Fruit fly (Drosophila melanogaster) whole organism, embryonic: ENCODE data around the gene Antdh.
A peak's percentile ranks its signal among the peaks of the same experiment; 100 is the strongest.

ENCODE experiments used
- Ada2b ChIP-seq: fragments of 200-800 bp; sonication (Bioruptor generic); IDR thresholded peaks from 2 replicates; pipeline ENCODE4 v1.3.6; 2022; ENCODE audit warnings: missing biosample characterization, missing genetic modification characterization
- BtbVII ChIP-seq: fragments of 200-800 bp; sonication (Bioruptor generic); optimal IDR thresholded peaks from 3 replicates; lab custom pipeline; 2017; ENCODE audit warnings: missing biosample characterization, mild to moderate bottlenecking, missing genetic modification characterization
- CG1024 ChIP-seq: fragments of 200-800 bp; sonication (Bioruptor generic); IDR thresholded peaks from 2 replicates; pipeline ENCODE4 v1.3.6; 2022; ENCODE audit warnings: missing biosample characterization, missing genetic modification characterization
- CG10959 ChIP-seq: fragments of 200-800 bp; sonication (Bioruptor generic); IDR thresholded peaks from 2 replicates; pipeline ENCODE4 v1.3.6; 2022; ENCODE audit warnings: missing biosample characterization, missing genetic modification characterization
- CG1233 ChIP-seq: fragments of 200-800 bp; sonication (Bioruptor generic); optimal IDR thresholded peaks from 4 replicates; lab custom pipeline; 2018; ENCODE audit warnings: missing biosample characterization, mild to moderate bottlenecking, missing genetic modification characterization
- CG12659 ChIP-seq: fragments of 200-800 bp; sonication (Bioruptor generic); optimal IDR thresholded peaks from 3 replicates; lab custom pipeline; 2017; ENCODE audit warnings: mild to moderate bottlenecking, missing biosample characterization, missing genetic modification reagents, missing genetic modification characterization
- CG14014 ChIP-seq: fragments of 200-800 bp; sonication (Bioruptor generic); IDR thresholded peaks from 2 replicates; pipeline ENCODE4 v1.3.6; 2022; ENCODE audit warnings: missing biosample characterization, missing genetic modification characterization
- CG14860 ChIP-seq: fragments of 200-800 bp; sonication (Bioruptor generic); IDR thresholded peaks from 3 replicates; pipeline ENCODE4 v1.3.6; 2022; ENCODE audit warnings: missing biosample characterization, missing genetic modification characterization; ENCODE audit not compliant: partially characterized antibody
- CG15269 ChIP-seq: fragments of 200-800 bp; sonication (Bioruptor generic); optimal IDR thresholded peaks from 2 replicates; lab custom pipeline; 2018; ENCODE audit warnings: missing biosample characterization, mild to moderate bottlenecking, missing genetic modification characterization, moderate library complexity
- CG1647 ChIP-seq: fragments of 200-800 bp; sonication (Bioruptor generic); optimal IDR thresholded peaks from 3 replicates; lab custom pipeline; 2016; ENCODE audit warnings: missing biosample characterization, missing genetic modification characterization
- CG16863 ChIP-seq: fragments of 200-800 bp; sonication (Bioruptor generic); optimal IDR thresholded peaks from 3 replicates; lab custom pipeline; 2016; ENCODE audit warnings: missing biosample characterization, missing genetic modification characterization
- CG18476 ChIP-seq: fragments of 200-800 bp; sonication (Bioruptor generic); optimal IDR thresholded peaks from 2 replicates; lab custom pipeline; 2016; ENCODE audit warnings: missing biosample characterization, mild to moderate bottlenecking, missing genetic modification characterization
- CG18764 ChIP-seq: fragments of 200-800 bp; sonication (Bioruptor generic); optimal IDR thresholded peaks from 3 replicates; lab custom pipeline; 2016; ENCODE audit warnings: missing biosample characterization, missing genetic modification characterization
- CG2875 ChIP-seq: fragments of 200-800 bp; sonication (Bioruptor generic); optimal IDR thresholded peaks from 2 replicates; lab custom pipeline; 2017; ENCODE audit warnings: missing biosample characterization, mild to moderate bottlenecking, missing genetic modification characterization, missing genetic modification reagents
- CG3065 ChIP-seq: fragments of 200-800 bp; sonication (Bioruptor generic); optimal IDR thresholded peaks from 2 replicates; lab custom pipeline; 2016; ENCODE audit warnings: missing biosample characterization, missing genetic modification characterization
- CG34376 ChIP-seq: fragments of 200-800 bp; sonication (Bioruptor generic); optimal IDR thresholded peaks from 2 replicates; lab custom pipeline; 2018; ENCODE audit warnings: missing biosample characterization, mild to moderate bottlenecking, missing genetic modification characterization
- CG4730 ChIP-seq: fragments of 200-800 bp; sonication (Bioruptor generic); IDR thresholded peaks from 2 replicates; pipeline ENCODE4 v1.3.6; 2022; ENCODE audit warnings: missing biosample characterization, missing genetic modification characterization
- CG6654 ChIP-seq: fragments of 200-800 bp; sonication (Bioruptor generic); optimal IDR thresholded peaks from 2 replicates; lab custom pipeline; 2017; ENCODE audit warnings: missing biosample characterization, mild to moderate bottlenecking, missing genetic modification characterization
- CG7556 ChIP-seq: fragments of 200-800 bp; sonication (Bioruptor generic); optimal IDR thresholded peaks from 2 replicates; lab custom pipeline; 2017; ENCODE audit warnings: missing biosample characterization, mild to moderate bottlenecking, missing genetic modification characterization
- CG8359 ChIP-seq: fragments of 200-800 bp; sonication (Bioruptor generic); optimal IDR thresholded peaks from 2 replicates; lab custom pipeline; 2017; ENCODE audit warnings: missing biosample characterization, mild to moderate bottlenecking, missing genetic modification characterization, borderline replicate concordance
- CG9609 ChIP-seq: fragments of 200-800 bp; sonication (Bioruptor generic); optimal IDR thresholded peaks from 3 replicates; lab custom pipeline; 2016; ENCODE audit warnings: missing biosample characterization, missing genetic modification characterization
- CkIIα-i1 ChIP-seq: fragments of 200-800 bp; sonication (Bioruptor generic); IDR thresholded peaks from 2 replicates; pipeline ENCODE4 v1.3.6; 2022; ENCODE audit warnings: missing biosample characterization, missing genetic modification characterization
- Dbx ChIP-seq: fragments of 200-800 bp; sonication (Bioruptor generic); IDR thresholded peaks from 3 replicates; pipeline ENCODE4 v1.3.6; 2022; ENCODE audit warnings: missing biosample characterization, missing genetic modification characterization
- E2f1 ChIP-seq: fragments of 200-800 bp; sonication (Bioruptor generic); IDR thresholded peaks from 2 replicates; pipeline ENCODE4 v1.3.6; 2022; ENCODE audit warnings: missing biosample characterization, missing genetic modification characterization
- GATAe ChIP-seq: fragments of 200-800 bp; sonication (Bioruptor generic); conservative IDR thresholded peaks from 2 replicates; pipeline ENCODE4 v1.3.6; 2022; ENCODE audit warnings: missing biosample characterization, missing genetic modification characterization
- HmgZ ChIP-seq: fragments of 200-800 bp; sonication (Bioruptor generic); optimal IDR thresholded peaks from 2 replicates; lab custom pipeline; 2018; ENCODE audit warnings: missing biosample characterization, mild to moderate bottlenecking, missing genetic modification characterization
- Mrtf ChIP-seq: fragments of 200-800 bp; sonication (Bioruptor generic); IDR thresholded peaks from 3 replicates; pipeline ENCODE4 v1.3.6; 2022; ENCODE audit warnings: missing biosample characterization, missing genetic modification characterization
- PHDP ChIP-seq: fragments of 200-800 bp; sonication (Bioruptor generic); optimal IDR thresholded peaks from 3 replicates; lab custom pipeline; 2018; ENCODE audit warnings: missing biosample characterization, mild to moderate bottlenecking, missing genetic modification characterization, moderate library complexity
- Spps ChIP-seq: fragments of 200-800 bp; sonication (Bioruptor generic); optimal IDR thresholded peaks from 2 replicates; lab custom pipeline; 2018; ENCODE audit warnings: missing biosample characterization, mild to moderate bottlenecking, missing genetic modification characterization
- ara ChIP-seq: fragments of 200-800 bp; sonication (Bioruptor generic); IDR thresholded peaks from 2 replicates; pipeline ENCODE4 v1.3.6; 2022; ENCODE audit warnings: missing biosample characterization, missing genetic modification characterization
- ase ChIP-seq: fragments of 200-800 bp; sonication (Bioruptor generic); IDR thresholded peaks from 3 replicates; pipeline ENCODE4 v1.3.6; 2022; ENCODE audit warnings: missing biosample characterization, missing genetic modification characterization
- az2 ChIP-seq: fragments of 200-800 bp; sonication (Bioruptor generic); optimal IDR thresholded peaks from 3 replicates; lab custom pipeline; 2016; ENCODE audit warnings: missing biosample characterization, missing genetic modification characterization
- dimm ChIP-seq: fragments of 200-800 bp; sonication (Bioruptor generic); IDR thresholded peaks from 2 replicates; pipeline ENCODE4 v1.3.6; 2022; ENCODE audit warnings: missing biosample characterization, missing genetic modification characterization
- fu2 ChIP-seq: fragments of 200-800 bp; sonication (Bioruptor generic); optimal IDR thresholded peaks from 2 replicates; lab custom pipeline; 2016; ENCODE audit warnings: missing biosample characterization, missing genetic modification characterization
- gro ChIP-seq: fragments of 200-800 bp; sonication (Bioruptor generic); optimal IDR thresholded peaks from 2 replicates; lab custom pipeline; 2016; ENCODE audit warnings: missing biosample characterization, missing genetic modification characterization
- hbn ChIP-seq: fragments of 200-800 bp; sonication (Bioruptor generic); IDR thresholded peaks from 2 replicates; pipeline ENCODE4 v1.3.6; 2022; ENCODE audit warnings: missing biosample characterization, missing genetic modification characterization; ENCODE audit not compliant: partially characterized antibody
- klu ChIP-seq: fragments of 200-800 bp; sonication (Bioruptor generic); IDR thresholded peaks from 2 replicates; pipeline ENCODE4 v1.3.6; 2022; ENCODE audit warnings: missing biosample characterization, missing genetic modification characterization
- mld ChIP-seq: fragments of 200-800 bp; sonication (Bioruptor generic); IDR thresholded peaks from 3 replicates; pipeline ENCODE4 v1.3.6; 2022; ENCODE audit warnings: missing biosample characterization, missing genetic modification characterization; ENCODE audit not compliant: partially characterized antibody
- nmo ChIP-seq: fragments of 200-800 bp; sonication (Bioruptor generic); optimal IDR thresholded peaks from 2 replicates; lab custom pipeline; 2018; ENCODE audit warnings: missing biosample characterization, mild to moderate bottlenecking, missing genetic modification characterization, moderate library complexity
- pho ChIP-seq: fragments of 200-800 bp; sonication (Bioruptor generic); optimal IDR thresholded peaks from 2 replicates; lab custom pipeline; 2016; ENCODE audit warnings: missing biosample characterization, missing genetic modification characterization
- ro ChIP-seq: fragments of 200-800 bp; sonication (Bioruptor generic); IDR thresholded peaks from 2 replicates; pipeline ENCODE4 v1.3.6; 2022; ENCODE audit warnings: missing biosample characterization, missing genetic modification characterization
- scrt ChIP-seq: fragments of 200-800 bp; sonication (Bioruptor generic); optimal IDR thresholded peaks from 2 replicates; lab custom pipeline; 2018; ENCODE audit warnings: missing biosample characterization, mild to moderate bottlenecking, missing genetic modification characterization, moderate library complexity
- sd ChIP-seq: fragments of 200-800 bp; sonication (Bioruptor generic); optimal IDR thresholded peaks from 3 replicates; lab custom pipeline; 2018; ENCODE audit warnings: missing biosample characterization, mild to moderate bottlenecking, missing genetic modification characterization, moderate library complexity
- sim ChIP-seq: fragments of 200-800 bp; sonication (Bioruptor generic); IDR thresholded peaks from 2 replicates; pipeline ENCODE4 v1.3.6; 2022; ENCODE audit warnings: missing biosample characterization, missing genetic modification characterization
- slou ChIP-seq: fragments of 200-800 bp; sonication (Bioruptor generic); optimal IDR thresholded peaks from 3 replicates; lab custom pipeline; 2016; ENCODE audit warnings: missing biosample characterization, missing genetic modification characterization
- sr ChIP-seq: fragments of 200-800 bp; sonication (Bioruptor generic); IDR thresholded peaks from 3 replicates; pipeline ENCODE4 v1.3.6; 2022; ENCODE audit warnings: missing biosample characterization, missing genetic modification characterization
- stwl ChIP-seq: fragments of 200-800 bp; sonication (Bioruptor generic); optimal IDR thresholded peaks from 3 replicates; lab custom pipeline; 2018; ENCODE audit warnings: missing biosample characterization, mild to moderate bottlenecking, missing genetic modification characterization, moderate library complexity
- tap ChIP-seq: fragments of 200-800 bp; optimal IDR thresholded peaks from 3 replicates; lab custom pipeline; 2019; ENCODE audit warnings: missing biosample characterization, mild to moderate bottlenecking, missing genetic modification characterization, moderate library complexity
- usp ChIP-seq: fragments of >200 bp; optimal IDR thresholded peaks from 2 replicates; lab custom pipeline; 2017; ENCODE audit warnings: missing biosample characterization, missing genetic modification characterization
- yki ChIP-seq: fragments of >200 bp; optimal IDR thresholded peaks from 3 replicates; lab custom pipeline; 2018
- zf30C ChIP-seq: fragments of 200-800 bp; sonication (Bioruptor generic); optimal IDR thresholded peaks from 3 replicates; lab custom pipeline; 2018; ENCODE audit warnings: missing biosample characterization, mild to moderate bottlenecking, missing genetic modification characterization

Gene Antdh

DNA sequence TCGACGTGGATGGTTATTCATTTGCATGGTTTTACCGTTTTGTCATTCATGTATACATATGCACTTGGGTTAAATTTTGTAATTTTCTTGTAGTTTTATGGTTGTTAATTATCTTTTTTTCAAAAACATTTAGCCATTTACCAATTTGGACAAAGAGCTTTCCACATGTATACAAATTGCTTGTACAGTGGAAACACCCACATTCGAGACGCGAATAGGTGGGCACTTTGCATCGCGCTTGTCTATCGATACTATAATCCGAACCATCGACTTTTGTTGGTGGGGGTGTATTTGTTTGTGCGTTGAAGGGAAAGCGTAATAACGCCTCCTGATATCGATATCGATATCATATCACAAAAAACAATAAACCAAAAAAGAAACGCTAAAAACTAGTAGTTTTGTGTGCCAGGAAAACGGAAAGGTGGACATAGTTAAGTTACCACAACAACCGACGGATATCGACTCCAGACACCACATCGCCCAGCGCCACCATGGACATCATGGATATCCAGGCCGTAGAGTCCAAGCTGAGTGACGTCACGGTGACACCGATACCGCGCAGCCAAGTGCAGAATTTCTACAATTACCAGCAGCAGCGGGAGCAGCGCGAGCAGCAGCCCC, 31.2 kb downstream of the Antdh start, which contains the start of gene CDK2AP1 (continued):
- TF ChIP-seq CG8359: no peak
- no peak for TF ChIP-seq scrt (GFP tag; lab: Kevin White, UChicago)
- peak; percentile 46 for TF ChIP-seq stwl (tag; lab: Kevin White, UChicago)
- TF ChIP-seq CG12659 (GFP tag; lab: Kevin White, UChicago): peak; percentile 50
- no peak for TF ChIP-seq Dbx
- TF ChIP-seq CG10959: no peak
- no peak for TF ChIP-seq CG3065
- TF ChIP-seq ara (GFP tag; lab: Robert Waterston, UW): no peak
- TF ChIP-seq slou (GFP tag; lab: Kevin White, UChicago): no peak
- no peak for TF ChIP-seq CG7556 (GFP tag; lab: Kevin White, UChicago)
- TF ChIP-seq E2f1 (GFP tag; lab: Robert Waterston, UW): no peak
- TF ChIP-seq sd (tag; lab: Kevin White, UChicago): no peak
- no peak for TF ChIP-seq CG6654
- peak; percentile 36 for TF ChIP-seq nmo (GFP tag; lab: Kevin White, UChicago)
- TF ChIP-seq CkIIα-i1 (GFP tag; lab: Robert Waterston, UW): no peak
- peak; percentile 24 for TF ChIP-seq CG15269 (tag; lab: Kevin White, UChicago)
- no peak for TF ChIP-seq Spps (tag; lab: Kevin White, UChicago)
- peak; percentile 6 for TF ChIP-seq PHDP
- no peak for TF ChIP-seq tap (tag; lab: Kevin White, UChicago)
- TF ChIP-seq CG1647 (GFP tag; lab: Kevin White, UChicago): no peak
- no peak for TF ChIP-seq dimm
- TF ChIP-seq CG2875: no peak
- 0 out of 2 replicates have a peak, but pooled peaks have one; percentile 17 for TF ChIP-seq CG14014
- TF ChIP-seq CG34376 (GFP tag; lab: Kevin White, UChicago): no peak
- no peak for TF ChIP-seq ro (GFP tag; lab: Robert Waterston, UW)
- no peak for TF ChIP-seq sim
- peak; percentile 39 for TF ChIP-seq HmgZ
- no peak for TF ChIP-seq CG18476 (GFP tag; lab: Kevin White, UChicago)
- peak; percentile 16 for TF ChIP-seq az2 (GFP tag; lab: Kevin White, UChicago)
- no peak for TF ChIP-seq Ada2b (GFP tag; lab: Robert Waterston, UW)
- no peak for TF ChIP-seq gro (GFP tag; lab: Kevin White, UChicago)
- peak; percentile 12 for TF ChIP-seq CG16863 (GFP tag; lab: Kevin White, UChicago)
- no peak for TF ChIP-seq Mrtf (GFP tag; lab: Robert Waterston, UW)
- TF ChIP-seq CG4730: no peak
- peak; percentile 70 for TF ChIP-seq mld (GFP tag; lab: Robert Waterston, UW)
- peak; percentile 26 for TF ChIP-seq fu2 (GFP tag; lab: Kevin White, UChicago)
- TF ChIP-seq CG9609: peak; percentile 1
- peak; percentile 72 for TF ChIP-seq CG14860 (GFP tag; lab: Robert Waterston, UW)
- no peak for TF ChIP-seq GATAe (GFP tag; lab: Robert Waterston, UW)
- TF ChIP-seq sr: no peak
- no peak for TF ChIP-seq usp (GFP tag; lab: Kevin White, UChicago)
- no peak for TF ChIP-seq BtbVII (GFP tag; lab: Kevin White, UChicago)
- peak; percentile 12 for TF ChIP-seq pho (GFP tag; lab: Kevin White, UChicago)
- TF ChIP-seq klu (GFP tag; lab: Robert Waterston, UW): peak; percentile 40; the same call in 1 of the 2 replicates
- TF ChIP-seq CG1024: peak; percentile 78
- TF ChIP-seq ase (GFP tag; lab: Robert Waterston, UW): no peak
- peak; percentile 56; the same call in 1 of the 2 replicates for TF ChIP-seq hbn (GFP tag; lab: Robert Waterston, UW)
- TF ChIP-seq CG1233: no peak
- no peak for TF ChIP-seq CG18764 (GFP tag; lab: Kevin White, UChicago)
- no peak for TF ChIP-seq zf30C (GFP tag; lab: Kevin White, UChicago)
- TF ChIP-seq yki (lab: Kevin White, UChicago): no peak
